Worm (Caenorhabditis elegans) whole organism, L1 larva: ENCODE results near the gene T22C8.6.

ENCODE experiments used
- C34B4.2 ChIP-seq: sonication (generic microtip); optimal IDR thresholded peaks from 2 replicates; lab custom pipeline; 2017; ENCODE audit warnings: mild to moderate bottlenecking, missing genetic modification characterization, missing compliant biosample characterization
- Y116A8C.19 ChIP-seq: sonication (generic microtip); optimal IDR thresholded peaks from 2 replicates; lab custom pipeline; 2016; ENCODE audit warnings: missing compliant biosample characterization, missing genetic modification characterization, borderline replicate concordance
- blmp-1 ChIP-seq: fragments of 150-350 bp; optimal IDR thresholded peaks from 2 replicates; lab custom pipeline; 2014; ENCODE audit warnings: missing biosample characterization, missing genetic modification characterization
- ceh-8 ChIP-seq: fragments of 200-800 bp; sonication (Bioruptor generic); optimal IDR thresholded peaks from 2 replicates; lab custom pipeline; 2018; ENCODE audit warnings: mild to moderate bottlenecking, missing genetic modification characterization, moderate library complexity, missing compliant biosample characterization
- ceh-82 ChIP-seq, 3 experiments: fragments of 150-350 bp in 1 of 3; sonication (generic microtip) in 2 of 3; optimal IDR thresholded peaks; 2 replicates each; lab custom pipeline; 2014 to 2017; ENCODE audit warnings: missing biosample characterization in 3 of 3, missing genetic modification characterization in 3 of 3
- ceh-88 ChIP-seq: fragments of 200-800 bp; sonication (Bioruptor generic); IDR thresholded peaks from 2 replicates; pipeline ENCODE4 v1.3.6; 2022; ENCODE audit warnings: missing genetic modification characterization, missing compliant biosample characterization
- ceh-90 ChIP-seq: sonication (generic microtip); optimal IDR thresholded peaks from 2 replicates; lab custom pipeline; 2016; ENCODE audit warnings: missing genetic modification characterization, missing compliant biosample characterization
- ces-1 ChIP-seq: fragments of 150-350 bp; optimal IDR thresholded peaks from 2 replicates; lab custom pipeline; 2014; ENCODE audit warnings: missing biosample characterization, missing genetic modification reagents, missing genetic modification characterization
- dpl-1 ChIP-seq, 3 experiments: fragments of 150-350 bp in 2 of 3; sonication (generic microtip) in 1 of 3; optimal IDR thresholded peaks; 2 replicates each; lab custom pipeline; 2014 to 2017; ENCODE audit warnings: missing biosample characterization in 3 of 3, missing genetic modification characterization in 3 of 3, missing genetic modification reagents in 3 of 3
- dsc-1 ChIP-seq: sonication (generic microtip); optimal IDR thresholded peaks from 2 replicates; lab custom pipeline; 2016; ENCODE audit warnings: mild to moderate bottlenecking, missing genetic modification characterization, missing compliant biosample characterization
- efl-3 ChIP-seq: fragments of 200-800 bp; sonication (Bioruptor generic); optimal IDR thresholded peaks from 2 replicates; lab custom pipeline; 2018; ENCODE audit warnings: mild to moderate bottlenecking, missing genetic modification characterization, missing compliant biosample characterization
- egl-13 ChIP-seq: sonication (generic microtip); optimal IDR thresholded peaks from 2 replicates; lab custom pipeline; 2016; ENCODE audit warnings: missing genotype, missing genetic modification reagents, missing genetic modification characterization, missing compliant biosample characterization
- elt-2 ChIP-seq: sonication (generic microtip); optimal IDR thresholded peaks from 2 replicates; lab custom pipeline; 2016; ENCODE audit warnings: missing genetic modification characterization, mild to moderate bottlenecking, inconsistent platforms, missing compliant biosample characterization, missing genetic modification reagents
- fkh-10 ChIP-seq: sonication (generic microtip); optimal IDR thresholded peaks from 2 replicates; lab custom pipeline; 2017; ENCODE audit warnings: missing biosample characterization, missing genetic modification reagents, missing genetic modification characterization
- fkh-8 ChIP-seq: sonication (generic microtip); optimal IDR thresholded peaks from 2 replicates; lab custom pipeline; 2016; ENCODE audit warnings: mild to moderate bottlenecking, missing genetic modification characterization, missing compliant biosample characterization
- hlh-17 ChIP-seq: fragments of 200-800 bp; sonication (Bioruptor generic); optimal IDR thresholded peaks from 2 replicates; lab custom pipeline; 2018; ENCODE audit warnings: missing genetic modification characterization, mild to moderate bottlenecking, missing compliant biosample characterization, moderate library complexity, borderline replicate concordance
- hpl-2 ChIP-seq: fragments of 150-350 bp; optimal IDR thresholded peaks from 2 replicates; lab custom pipeline; 2014; ENCODE audit warnings: missing biosample characterization, missing genetic modification reagents, missing genetic modification characterization
- isw-1 ChIP-seq: fragments of 200-800 bp; sonication (Bioruptor generic); IDR thresholded peaks from 2 replicates; pipeline ENCODE4 v1.3.6; 2022; ENCODE audit warnings: missing genetic modification characterization, missing compliant biosample characterization
- jun-1 ChIP-seq: fragments of 150-350 bp; optimal IDR thresholded peaks from 2 replicates; lab custom pipeline; 2014; ENCODE audit warnings: missing biosample characterization, missing genetic modification reagents, missing genetic modification characterization
- lin-13 ChIP-seq: fragments of 150-350 bp; optimal IDR thresholded peaks from 2 replicates; lab custom pipeline; 2014; ENCODE audit warnings: missing biosample characterization, missing genetic modification reagents, missing genetic modification characterization
- lin-14 ChIP-seq: fragments of 200-800 bp; sonication (Bioruptor generic); optimal IDR thresholded peaks from 2 replicates; lab custom pipeline; 2018; ENCODE audit warnings: mild to moderate bottlenecking, missing genetic modification characterization, moderate library complexity, missing compliant biosample characterization
- lin-15B ChIP-seq: fragments of 150-350 bp; sonication (generic microtip); optimal IDR thresholded peaks from 3 replicates; lab custom pipeline; 2014; ENCODE audit warnings: missing biosample characterization, missing genetic modification characterization
- lin-35 ChIP-seq, 2 experiments: fragments of 150-350 bp; optimal IDR thresholded peaks; 2 replicates each; lab custom pipeline; 2014; ENCODE audit warnings: missing biosample characterization in 2 of 2, missing genetic modification characterization in 2 of 2, missing genetic modification reagents in 2 of 2
- lin-39 ChIP-seq: fragments of 150-350 bp; optimal IDR thresholded peaks from 2 replicates; lab custom pipeline; 2014; ENCODE audit warnings: missing biosample characterization, missing genetic modification reagents, missing genetic modification characterization
- lsy-2 ChIP-seq, 2 experiments: fragments of 150-350 bp; optimal IDR thresholded peaks; 2 replicates each; lab custom pipeline; 2014; ENCODE audit warnings: missing biosample characterization in 2 of 2, missing genetic modification characterization in 2 of 2
- mab-9 ChIP-seq: fragments of 200-800 bp; sonication (Bioruptor generic); IDR thresholded peaks from 2 replicates; pipeline ENCODE4 v1.3.6; 2022; ENCODE audit warnings: missing genetic modification reagents, missing genetic modification characterization, missing compliant biosample characterization
- nhr-19 ChIP-seq: fragments of 200-800 bp; sonication (Bioruptor generic); conservative IDR thresholded peaks from 2 replicates; pipeline ENCODE4 v1.3.6; 2022; ENCODE audit warnings: missing genetic modification characterization, missing compliant biosample characterization
- nhr-20 ChIP-seq: sonication (generic microtip); optimal IDR thresholded peaks from 2 replicates; lab custom pipeline; 2016; ENCODE audit warnings: mild to moderate bottlenecking, missing genetic modification characterization, missing compliant biosample characterization
- nhr-71 ChIP-seq: sonication (generic microtip); optimal IDR thresholded peaks from 2 replicates; lab custom pipeline; 2016; ENCODE audit warnings: mild to moderate bottlenecking, missing genetic modification characterization, moderate library complexity, missing compliant biosample characterization
- nhr-77 ChIP-seq: fragments of 150-350 bp; optimal IDR thresholded peaks from 2 replicates; lab custom pipeline; 2014; ENCODE audit warnings: missing biosample characterization, missing genetic modification characterization
- nhr-84 ChIP-seq: sonication (generic microtip); optimal IDR thresholded peaks from 2 replicates; lab custom pipeline; 2017; ENCODE audit warnings: missing biosample characterization, missing genetic modification characterization
- nhr-85 ChIP-seq: sonication (generic microtip); peaks from one replicate; lab custom pipeline; 2016; ENCODE audit warnings: missing genetic modification characterization, inconsistent platforms, missing compliant biosample characterization
- pax-3 ChIP-seq: fragments of 200-800 bp; sonication (Bioruptor generic); optimal IDR thresholded peaks from 2 replicates; lab custom pipeline; 2018; ENCODE audit warnings: mild to moderate bottlenecking, missing genetic modification characterization, moderate library complexity, missing compliant biosample characterization
- rnt-1 ChIP-seq: sonication (generic microtip); optimal IDR thresholded peaks from 2 replicates; lab custom pipeline; 2016; ENCODE audit warnings: mild to moderate bottlenecking, missing genetic modification characterization, moderate library complexity, missing compliant biosample characterization
- snpc-4 ChIP-seq: fragments of 150-350 bp; optimal IDR thresholded peaks from 2 replicates; lab custom pipeline; 2014; ENCODE audit warnings: missing biosample characterization, missing genetic modification characterization
- sup-37 ChIP-seq: fragments of 200-800 bp; sonication (Bioruptor generic); optimal IDR thresholded peaks from 2 replicates; lab custom pipeline; 2018; ENCODE audit warnings: mild to moderate bottlenecking, missing genetic modification characterization, missing compliant biosample characterization
- tbx-2 ChIP-seq: sonication (generic microtip); optimal IDR thresholded peaks from 2 replicates; lab custom pipeline; 2016; ENCODE audit warnings: missing genetic modification characterization, missing compliant biosample characterization
- unc-30 ChIP-seq: sonication (generic microtip); optimal IDR thresholded peaks from 2 replicates; lab custom pipeline; 2017; ENCODE audit warnings: missing biosample characterization, missing genetic modification characterization
- unc-62 ChIP-seq: fragments of 150-350 bp; optimal IDR thresholded peaks from 2 replicates; lab custom pipeline; 2014; ENCODE audit warnings: missing biosample characterization, missing genetic modification reagents, missing genetic modification characterization
- unc-86 ChIP-seq: sonication (generic microtip); optimal IDR thresholded peaks from 2 replicates; lab custom pipeline; 2016; ENCODE audit warnings: missing genetic modification characterization, missing compliant biosample characterization
- vab-15 ChIP-seq: sonication (generic microtip); optimal IDR thresholded peaks from 2 replicates; lab custom pipeline; 2017; ENCODE audit warnings: missing genotype, mild to moderate bottlenecking, missing genetic modification characterization, missing compliant biosample characterization
- zag-1 ChIP-seq: fragments of 150-350 bp; optimal IDR thresholded peaks from 2 replicates; lab custom pipeline; 2014; ENCODE audit warnings: missing biosample characterization, missing genetic modification characterization
- zip-4 ChIP-seq: fragments of 200-800 bp; sonication (Bioruptor generic); optimal IDR thresholded peaks from 2 replicates; lab custom pipeline; 2018; ENCODE audit warnings: mild to moderate bottlenecking, missing genetic modification characterization, moderate library complexity, missing compliant biosample characterization
- ztf-11 ChIP-seq, 2 experiments: sonication (generic microtip); optimal IDR thresholded peaks; 2 replicates each; lab custom pipeline; 2016 to 2017; ENCODE audit warnings: missing genetic modification characterization in 2 of 2, missing biosample characterization in 1 of 2, missing compliant biosample characterization in 1 of 2
- ztf-4 ChIP-seq: fragments of 150-350 bp; optimal IDR thresholded peaks from 2 replicates; lab custom pipeline; 2014; ENCODE audit warnings: missing biosample characterization, missing genetic modification characterization

Gene T22C8.6

ce11 chrII:8589227-8589626, 40.9 kb downstream of the T22C8.6 start (continued):
- TF ChIP-seq nhr-84 = no peak
- peak; percentile 88 for TF ChIP-seq lin-14
- no peak for TF ChIP-seq snpc-4 (tag; lab: Kevin White, UChicago)
- TF ChIP-seq hpl-2 (GFP tag; lab: Kevin White, UChicago) = no peak
- TF ChIP-seq ceh-90 (tag; lab: Kevin White, UChicago) = no peak
- peak; percentile 51 for TF ChIP-seq ces-1
- peak; percentile 72 for TF ChIP-seq dsc-1 (tag; lab: Kevin White, UChicago)
- no peak for TF ChIP-seq efl-3 (GFP tag; lab: Kevin White, UChicago)
- peak; percentile 77 for TF ChIP-seq ceh-8
- TF ChIP-seq elt-2 (tag; lab: Kevin White, UChicago) = no peak
- no peak for TF ChIP-seq nhr-19 (GFP tag; lab: Robert Waterston, UW)
- no peak for TF ChIP-seq ztf-4 (tag; lab: Kevin White, UChicago)
- TF ChIP-seq Y116A8C.19 (tag; lab: Kevin White, UChicago) = no peak
- TF ChIP-seq vab-15 (tag; lab: Kevin White, UChicago) = no peak
- no peak for TF ChIP-seq lin-39 (tag; lab: Kevin White, UChicago)

DNA sequence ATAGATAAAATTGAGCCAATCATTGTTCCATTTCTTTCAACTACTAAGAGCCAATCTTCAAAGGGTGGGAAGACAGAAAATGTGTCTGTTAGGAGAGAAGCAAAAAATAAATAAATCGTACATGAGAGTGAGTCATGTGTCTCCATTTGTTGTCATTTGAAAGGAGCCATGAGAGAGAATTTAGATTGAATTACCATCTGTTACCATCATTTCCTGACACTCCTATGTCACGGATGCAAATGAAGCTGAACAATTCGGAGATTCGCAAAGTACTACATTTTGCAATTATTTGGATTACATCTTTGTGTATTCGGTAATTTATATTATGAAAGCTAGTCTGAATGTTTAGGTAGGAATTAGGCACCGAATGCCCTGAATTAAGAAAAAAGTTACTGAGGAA, 41.6 kb downstream of the T22C8.6 start:
- no peak for TF ChIP-seq nhr-77
- peak in 1 of 2 experiments; percentile 42 for TF ChIP-seq ztf-11 (tag; optimal IDR thresholded peaks at IDR 0.05; lab: Kevin White, UChicago)
- peak; percentile 28 for TF ChIP-seq lin-14
- no peak for TF ChIP-seq dpl-1 (GFP tag; optimal IDR thresholded peaks at IDR 0.05; lab: Kevin White, UChicago)
- no peak for TF ChIP-seq fkh-8 (tag; lab: Kevin White, UChicago)
- TF ChIP-seq zag-1 (tag; lab: Kevin White, UChicago) = peak; percentile 35
- no peak for TF ChIP-seq isw-1 (GFP tag; lab: Robert Waterston, UW)
- TF ChIP-seq sup-37 (GFP tag; lab: Kevin White, UChicago) = no peak
- TF ChIP-seq lin-13 (GFP tag; lab: Kevin White, UChicago) = no peak
- no peak for TF ChIP-seq C34B4.2 (tag; lab: Kevin White, UChicago)

ce11 chrII:8587660-8588230, 42.3 kb downstream of the T22C8.6 start:
- TF ChIP-seq nhr-84 (no peak), lin-14 (peak; percentile 73), tbx-2 (peak; percentile 39), blmp-1 (peak; percentile 14), pax-3 (tag; lab: Kevin White, UChicago) (no peak), fkh-10 (GFP tag; lab: Kevin White, UChicago) (peak; percentile 14), Y116A8C.19 (tag; lab: Kevin White, UChicago) (no peak), nhr-71 (tag; lab: Kevin White, UChicago) (peak; percentile 39), lin-35 (GFP tag; optimal IDR thresholded peaks at IDR 0.05; lab: Kevin White, UChicago) (no peak)

DNA sequence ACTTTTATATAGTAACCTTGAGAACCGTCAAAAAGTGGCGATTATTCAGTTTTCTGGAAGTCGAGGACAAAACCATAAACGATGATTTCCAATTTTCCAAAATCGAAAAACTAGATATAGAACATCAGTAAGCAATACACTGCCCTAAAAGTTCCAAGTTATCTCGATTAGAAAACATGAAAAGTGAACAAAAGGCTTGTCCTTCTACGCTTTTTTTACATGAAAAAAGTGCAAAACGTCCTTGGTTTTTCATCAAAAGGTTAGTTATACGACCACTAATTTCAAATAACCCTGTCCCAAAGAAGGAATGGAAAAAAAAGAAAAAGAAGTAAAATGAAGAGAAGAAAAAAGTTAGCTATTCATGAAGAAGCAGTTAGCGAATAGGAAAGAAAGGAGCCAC, 44.2 kb downstream of the T22C8.6 start:
- TF ChIP-seq jun-1 = no peak
- no peak for TF ChIP-seq unc-86 (tag; lab: Kevin White, UChicago)
- no peak for TF ChIP-seq ceh-88 (GFP tag; lab: Robert Waterston, UW)
- TF ChIP-seq ceh-90 (tag; lab: Kevin White, UChicago) = no peak
- no peak for TF ChIP-seq lin-15B (tag; lab: Kevin White, UChicago)
- no peak for TF ChIP-seq nhr-20
- TF ChIP-seq mab-9 (GFP tag; lab: Robert Waterston, UW) = no peak
- no peak for TF ChIP-seq rnt-1 (tag; lab: Kevin White, UChicago)
- no peak for TF ChIP-seq ceh-82 (tag; optimal IDR thresholded peaks at IDR 0.05; lab: Kevin White, UChicago)
- no peak for TF ChIP-seq unc-30 (tag; lab: Kevin White, UChicago)
- no peak for TF ChIP-seq elt-2 (tag; lab: Kevin White, UChicago)
- no peak for TF ChIP-seq lsy-2 (tag; optimal IDR thresholded peaks at IDR 0.05; lab: Kevin White, UChicago)
- no peak for TF ChIP-seq tbx-2
- TF ChIP-seq egl-13 (tag; lab: Kevin White, UChicago) = no peak
- no peak for TF ChIP-seq dpl-1 (GFP tag; optimal IDR thresholded peaks at IDR 0.05; lab: Kevin White, UChicago)
- no peak for TF ChIP-seq hlh-17
- TF ChIP-seq ceh-8 = no peak
- TF ChIP-seq nhr-85 (tag; lab: Kevin White, UChicago) = no peak
- TF ChIP-seq zip-4 (GFP tag; lab: Kevin White, UChicago) = no peak
- TF ChIP-seq unc-62 = no peak
